Worm (Caenorhabditis elegans): ENCODE data around the gene ZK470.1.

ZK470.1 gene

ce11 chrX:4157896-4158295, 5.6 kb upstream of the ZK470.1 start (continued):
- TF ChIP-seq ztf-7 (tag; optimal IDR thresholded peaks at IDR 0.05) (no peak), ceh-28 (tag; optimal IDR thresholded peaks at IDR 0.05) (no peak), nhr-6 (tag; optimal IDR thresholded peaks at IDR 0.05) (no peak), mep-1 (tag; optimal IDR thresholded peaks at IDR 0.05) (no peak), tra-1 (GFP tag; IDR thresholded peaks at IDR 0.05) (no peak), ztf-11 (tag; optimal IDR thresholded peaks at IDR 0.05) (no peak), daf-19 (GFP tag; conservative IDR thresholded peaks at IDR 0.05) (no peak), dmd-6 (GFP tag; IDR thresholded peaks at IDR 0.05) (0 out of 2 replicates have a peak, but pooled peaks have one; percentile 9), mxl-3 (GFP tag; optimal IDR thresholded peaks at IDR 0.05) (no peak), ZK546.5 (tag; optimal IDR thresholded peaks at IDR 0.05) (no peak), egl-27 (tag; optimal IDR thresholded peaks at IDR 0.05) (no peak)

ce11 chrX:4159185-4159871, 4.2 kb upstream of the ZK470.1 start:
- peak in 1 of 2 experiments; percentile 20 for TF ChIP-seq unc-62 (GFP tag; optimal IDR thresholded peaks at IDR 0.05 in 1 of 2)
- TF ChIP-seq unc-62 (tag; optimal IDR thresholded peaks at IDR 0.05) = no peak
- no peak for TF ChIP-seq unc-39 (tag; optimal IDR thresholded peaks at IDR 0.05)
- TF ChIP-seq aha-1 (tag) = peak; percentile 28
- no peak for TF ChIP-seq mxl-3 (GFP tag; optimal IDR thresholded peaks at IDR 0.05)
- TF ChIP-seq ces-1 (GFP tag; optimal IDR thresholded peaks at IDR 0.05) = peak; percentile 56
- no peak for TF ChIP-seq nhr-76 (tag; optimal IDR thresholded peaks at IDR 0.05)

DNA sequence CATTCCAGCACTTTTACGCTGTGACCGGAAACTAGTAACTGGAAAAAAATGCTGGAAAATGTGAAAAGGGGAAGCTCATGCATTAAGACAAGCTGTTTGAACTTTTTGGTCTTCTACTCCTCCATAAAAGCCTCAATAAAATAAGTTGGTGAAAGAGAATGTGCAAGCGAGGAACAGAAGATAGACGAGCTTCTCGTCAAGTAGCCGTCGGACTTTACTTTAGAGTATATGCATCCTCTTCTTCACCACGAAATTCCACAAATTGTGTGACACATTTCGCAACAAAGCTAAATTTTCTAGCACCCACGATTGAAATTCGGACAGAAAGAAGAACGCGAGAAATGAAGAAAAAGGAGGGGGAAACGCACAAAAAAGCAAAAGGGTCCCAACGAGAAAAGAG, 3.6 kb upstream of the ZK470.1 start:
- TF ChIP-seq unc-62 (GFP tag; optimal IDR thresholded peaks at IDR 0.05 in 1 of 2) = peak in 1 of 2 experiments; percentile 99
- TF ChIP-seq unc-62 (tag; optimal IDR thresholded peaks at IDR 0.05) = no peak
- TF ChIP-seq ama-1 (optimal IDR thresholded peaks at IDR 0.05) = no peak

ce11 chrX:4161938-4162337, 1.6 kb upstream of the ZK470.1 start:
- no peak for TF ChIP-seq ztf-7 (tag; optimal IDR thresholded peaks at IDR 0.05)
- no peak for TF ChIP-seq nhr-42 (GFP tag; IDR thresholded peaks at IDR 0.05)
- peak; percentile 90 for TF ChIP-seq aha-1 (tag)
- peak in 1 of 2 experiments; percentile 79 for TF ChIP-seq unc-62 (GFP tag; optimal IDR thresholded peaks at IDR 0.05 in 1 of 2)
- TF ChIP-seq unc-62 (tag; optimal IDR thresholded peaks at IDR 0.05) = no peak

DNA sequence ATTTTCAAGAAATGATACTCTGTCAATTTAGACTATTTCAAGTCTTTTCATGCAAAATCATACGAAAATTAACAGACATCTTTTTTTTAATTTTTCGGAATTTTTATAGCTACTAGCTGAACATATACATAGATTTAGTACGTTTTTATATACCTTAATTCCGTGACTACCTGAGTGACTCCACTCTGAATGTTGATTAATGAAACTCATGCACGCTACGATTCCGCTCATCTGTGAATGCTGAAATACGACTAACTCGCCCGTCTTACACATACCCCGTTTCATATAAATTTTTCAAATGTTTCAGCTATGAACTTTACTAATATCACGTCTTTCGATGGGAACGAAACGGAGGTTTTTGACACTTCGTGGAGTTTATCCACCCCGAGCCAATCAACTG, 3.7 kb downstream of the ZK470.1 start, which contains the start of gene ZK470.14:
TSS of gene ZK470.14 (plus strand) at position 301 of the 400 bp plus-strand sequence.
- peak; percentile 59 for TF ChIP-seq aha-1 (tag)
- TF ChIP-seq pqm-1 (tag; optimal IDR thresholded peaks at IDR 0.05) = no peak

- TF ChIP-seq spr-3 (GFP tag; optimal IDR thresholded peaks at IDR 0.05) (no peak), hlh-30 (tag; optimal IDR thresholded peaks at IDR 0.05; ENCODE audit: insufficient read depth) (no peak), ceh-20 (GFP tag; IDR thresholded peaks at IDR 0.05) (no peak), spr-1 (tag; optimal IDR thresholded peaks at IDR 0.05) (no peak), madf-5 (GFP tag; IDR thresholded peaks at IDR 0.05) (no peak), mxl-3 (GFP tag; optimal IDR thresholded peaks at IDR 0.05) (no peak), hlh-11 (tag; optimal IDR thresholded peaks at IDR 0.05) (no peak), snpc-4 (tag; optimal IDR thresholded peaks at IDR 0.05) (no peak), nhr-10 (tag; optimal IDR thresholded peaks at IDR 0.05) (no peak), nhr-76 (tag; optimal IDR thresholded peaks at IDR 0.05) (no peak), mdt-29 (GFP tag; IDR thresholded peaks at IDR 0.05) (no peak), daf-12 (tag; optimal IDR thresholded peaks at IDR 0.05) (no peak), gei-8 (GFP tag; optimal IDR thresholded peaks at IDR 0.05) (no peak), F10B5.3 (tag; optimal IDR thresholded peaks at IDR 0.05) (no peak), Y105C5A.15 (GFP tag; IDR thresholded peaks at IDR 0.05) (no peak), unc-130 (GFP tag; optimal IDR thresholded peaks at IDR 0.05) (no peak), madf-9 (GFP tag; conservative IDR thresholded peaks at IDR 0.05) (no peak), dpl-1 (GFP tag; optimal IDR thresholded peaks at IDR 0.05) (no peak)
Measured at ce11 chrX:4177394-4177793, 13.9 kb downstream of the ZK470.1 start, which contains the start of gene ZK470.6. ZK470.6 (minus strand) TSS chrX:4177494.
